Worm (Caenorhabditis elegans) whole organism, young adult: Measurements from ENCODE around the gene K11H3.8.

Experiments used
- B0336.3 ChIP-seq: fragments of 200-800 bp; sonication (Bioruptor generic); IDR thresholded peaks from 2 replicates; pipeline ENCODE4 v1.3.6; 2022; ENCODE audit warnings: missing genetic modification characterization, missing compliant biosample characterization
- Y79H2A.3 ChIP-seq: fragments of 200-800 bp; sonication (Bioruptor generic); conservative IDR thresholded peaks from 2 replicates; pipeline ENCODE4 v1.3.6; 2022; ENCODE audit warnings: missing genetic modification reagents, missing genetic modification characterization, missing compliant biosample characterization
- attf-5 ChIP-seq: fragments of 200-800 bp; sonication (Bioruptor generic); optimal IDR thresholded peaks from 2 replicates; lab custom pipeline; 2018; ENCODE audit warnings: mild to moderate bottlenecking, missing genetic modification characterization, missing compliant biosample characterization
- attf-6 ChIP-seq: fragments of 200-800 bp; sonication (Bioruptor generic); IDR thresholded peaks from 2 replicates; pipeline ENCODE4 v1.3.6; 2022; ENCODE audit warnings: missing genetic modification reagents, missing genetic modification characterization, missing compliant biosample characterization
- cebp-2 ChIP-seq: fragments of 200-800 bp; sonication (Bioruptor generic); IDR thresholded peaks from 2 replicates; pipeline ENCODE4 v1.3.6; 2022; ENCODE audit warnings: missing genetic modification characterization, missing compliant biosample characterization
- dpl-1 ChIP-seq: fragments of 150-350 bp; optimal IDR thresholded peaks from 2 replicates; lab custom pipeline; 2014; ENCODE audit warnings: missing biosample characterization, missing genetic modification reagents, missing genetic modification characterization
- ets-4 ChIP-seq: fragments of 200-800 bp; sonication (Bioruptor generic); optimal IDR thresholded peaks from 2 replicates; lab custom pipeline; 2018; ENCODE audit warnings: mild to moderate bottlenecking, missing genetic modification characterization, missing compliant biosample characterization
- hlh-26 ChIP-seq: fragments of 200-800 bp; sonication (Bioruptor generic); conservative IDR thresholded peaks from 2 replicates; pipeline ENCODE4 v1.3.6; 2022; ENCODE audit warnings: missing genetic modification reagents, missing genetic modification characterization, missing compliant biosample characterization
- hsf-1 ChIP-seq: fragments of 200-800 bp; sonication (Bioruptor generic); IDR thresholded peaks from 2 replicates; pipeline ENCODE4 v1.3.6; 2022; ENCODE audit warnings: missing genetic modification reagents, missing genetic modification characterization, missing compliant biosample characterization
- lin-35 ChIP-seq, 3 experiments: fragments of 150-350 bp in 2 of 3; sonication (generic microtip) in 1 of 3; optimal IDR thresholded peaks; 2 replicates each; lab custom pipeline; 2014 to 2018; ENCODE audit warnings: missing biosample characterization in 3 of 3, missing genetic modification characterization in 3 of 3, missing genetic modification reagents in 3 of 3
- lin-40 ChIP-seq: sonication (generic microtip); optimal IDR thresholded peaks from 2 replicates; lab custom pipeline; 2016; ENCODE audit warnings: missing genetic modification characterization, mild to moderate bottlenecking, missing compliant biosample characterization, missing genotype, missing genetic modification reagents
- mcd-1 ChIP-seq: fragments of 200-800 bp; sonication (Bioruptor generic); IDR thresholded peaks from 2 replicates; pipeline ENCODE4 v1.3.6; 2022; ENCODE audit warnings: missing genetic modification reagents, missing genetic modification characterization, missing compliant biosample characterization
- nhr-120 ChIP-seq: fragments of 200-800 bp; sonication (Bioruptor generic); IDR thresholded peaks from 2 replicates; pipeline ENCODE4 v1.3.6; 2022; ENCODE audit warnings: missing genetic modification characterization, missing compliant biosample characterization
- unc-130 ChIP-seq: sonication (generic microtip); optimal IDR thresholded peaks from 2 replicates; lab custom pipeline; 2016; ENCODE audit warnings: missing genetic modification reagents, missing genetic modification characterization, missing compliant biosample characterization
- ztf-26 ChIP-seq: sonication (generic microtip); optimal IDR thresholded peaks from 2 replicates; lab custom pipeline; 2017; ENCODE audit warnings: missing genetic modification characterization, missing compliant biosample characterization

K11H3.8 gene

ce11 chrIII:9886323-9886722 is 51.3 kb downstream of the K11H3.8 start:
- TF ChIP-seq nhr-120 (GFP tag; lab: Robert Waterston, UW) (no peak), hlh-26 (GFP tag; lab: Robert Waterston, UW) (no peak), lin-40 (tag; lab: Kevin White, UChicago) (no peak), attf-6 (no peak), lin-35 (GFP tag; optimal IDR thresholded peaks at IDR 0.05; lab: Kevin White, UChicago) (no peak), ets-4 (GFP tag; lab: Kevin White, UChicago) (no peak), cebp-2 (GFP tag; lab: Robert Waterston, UW) (no peak), Y79H2A.3 (GFP tag; lab: Robert Waterston, UW) (no peak), ztf-26 (tag; lab: Kevin White, UChicago) (no peak), hsf-1 (GFP tag; lab: Robert Waterston, UW) (no peak), dpl-1 (no peak), mcd-1 (no peak), attf-5 (GFP tag; lab: Kevin White, UChicago) (no peak), unc-130 (GFP tag; lab: Kevin White, UChicago) (no peak), B0336.3 (GFP tag; lab: Robert Waterston, UW) (no peak)
